Worm (Caenorhabditis elegans) whole organism, mixed stage, embryonic: ENCODE results near the gene slc-25A21.

Experiments used
- ces-1 ChIP-seq: fragments of 150-350 bp; optimal IDR thresholded peaks from 2 replicates; lab custom pipeline; 2014; ENCODE audit warnings: missing biosample characterization, missing genetic modification reagents, missing genetic modification characterization
- cnd-1 ChIP-seq: fragments of 200-800 bp; sonication (Bioruptor generic); optimal IDR thresholded peaks from 2 replicates; lab custom pipeline; 2018; ENCODE audit warnings: mild to moderate bottlenecking, missing genetic modification characterization, missing compliant biosample characterization
- elt-3 ChIP-seq: fragments of 150-350 bp; optimal IDR thresholded peaks from 2 replicates; lab custom pipeline; 2014; ENCODE audit warnings: missing biosample characterization, missing genetic modification characterization
- lin-32 ChIP-seq: fragments of 200-800 bp; sonication (Bioruptor generic); optimal IDR thresholded peaks from 2 replicates; lab custom pipeline; 2018; ENCODE audit warnings: mild to moderate bottlenecking, missing genetic modification characterization, missing compliant biosample characterization
- nhr-12 ChIP-seq: fragments of 150-350 bp; optimal IDR thresholded peaks from 2 replicates; lab custom pipeline; 2014; ENCODE audit warnings: missing biosample characterization, missing genetic modification characterization
- nhr-237 ChIP-seq: fragments of 150-350 bp; optimal IDR thresholded peaks from 2 replicates; lab custom pipeline; 2014; ENCODE audit warnings: missing biosample characterization, missing genetic modification characterization
- nhr-76 ChIP-seq: sonication (generic microtip); optimal IDR thresholded peaks from 2 replicates; lab custom pipeline; 2017; ENCODE audit warnings: missing biosample characterization, missing genetic modification characterization
- snpc-4 ChIP-seq: fragments of 150-350 bp; optimal IDR thresholded peaks from 2 replicates; lab custom pipeline; 2014; ENCODE audit warnings: missing biosample characterization, missing genetic modification characterization
- unc-39 ChIP-seq: fragments of 150-350 bp; optimal IDR thresholded peaks from 2 replicates; lab custom pipeline; 2014; ENCODE audit warnings: missing biosample characterization, missing genetic modification characterization
- unc-62 ChIP-seq: fragments of 150-350 bp; optimal IDR thresholded peaks from 2 replicates; lab custom pipeline; 2014; ENCODE audit warnings: missing biosample characterization, missing genetic modification reagents, missing genetic modification characterization
- zip-8 ChIP-seq: fragments of 150-350 bp; optimal IDR thresholded peaks from 2 replicates; lab custom pipeline; 2014; ENCODE audit warnings: missing biosample characterization, missing genetic modification characterization
- ztf-11 ChIP-seq: fragments of 150-350 bp; optimal IDR thresholded peaks from 2 replicates; lab custom pipeline; 2014; ENCODE audit warnings: missing biosample characterization, missing genetic modification characterization

ce11 chrX:16208123-16208522, 18.5 kb downstream of the slc-25A21 start:
- no peak for TF ChIP-seq nhr-12 (tag; lab: Kevin White, UChicago)
- no peak for TF ChIP-seq ces-1 (GFP tag; lab: Kevin White, UChicago)
- TF ChIP-seq nhr-237 = no peak
- TF ChIP-seq unc-39 (tag; lab: Kevin White, UChicago) = no peak
- TF ChIP-seq elt-3 (tag; lab: Kevin White, UChicago) = no peak
- no peak for TF ChIP-seq unc-62 (GFP tag; lab: Kevin White, UChicago)
- no peak for TF ChIP-seq cnd-1 (tag; lab: Kevin White, UChicago)
- TF ChIP-seq snpc-4 = no peak
- no peak for TF ChIP-seq ztf-11 (tag; lab: Kevin White, UChicago)
- no peak for TF ChIP-seq nhr-76 (tag; lab: Kevin White, UChicago)
- no peak for TF ChIP-seq lin-32 (GFP tag; lab: Kevin White, UChicago)
- TF ChIP-seq zip-8 (tag; lab: Kevin White, UChicago) = no peak
